Worm (Caenorhabditis elegans) whole organism, L1 larva: ENCODE measurements around the gene srh-251.

Source experiments
- Y116A8C.19 ChIP-seq: sonication (generic microtip); optimal IDR thresholded peaks from 2 replicates; lab custom pipeline; 2016; ENCODE audit warnings: missing compliant biosample characterization, missing genetic modification characterization, borderline replicate concordance
- aha-1 ChIP-seq: fragments of 150-350 bp; optimal IDR thresholded peaks from 2 replicates; lab custom pipeline; 2014; ENCODE audit warnings: missing biosample characterization, missing genetic modification characterization
- ama-1 ChIP-seq: fragments of 150-350 bp; optimal IDR thresholded peaks from 2 replicates; lab custom pipeline; 2014
- ceh-88 ChIP-seq: fragments of 200-800 bp; sonication (Bioruptor generic); IDR thresholded peaks from 2 replicates; pipeline ENCODE4 v1.3.6; 2022; ENCODE audit warnings: missing genetic modification characterization, missing compliant biosample characterization
- dpl-1 ChIP-seq, 3 experiments: fragments of 150-350 bp in 2 of 3; sonication (generic microtip) in 1 of 3; optimal IDR thresholded peaks; 2 replicates each; lab custom pipeline; 2014 to 2017; ENCODE audit warnings: missing biosample characterization in 3 of 3, missing genetic modification characterization in 3 of 3, missing genetic modification reagents in 3 of 3
- efl-1 ChIP-seq, 4 experiments: fragments of 150-350 bp; optimal IDR thresholded peaks in 3 of 4; peaks in 1 of 4; 1 replicate in 1 of 4; 2 replicates in 3 of 4; lab custom pipeline; 2014; ENCODE audit warnings: missing biosample characterization in 2 of 4, missing genetic modification characterization in 2 of 4, missing genetic modification reagents in 2 of 4
- efl-3 ChIP-seq: fragments of 200-800 bp; sonication (Bioruptor generic); optimal IDR thresholded peaks from 2 replicates; lab custom pipeline; 2018; ENCODE audit warnings: mild to moderate bottlenecking, missing genetic modification characterization, missing compliant biosample characterization
- egl-13 ChIP-seq: sonication (generic microtip); optimal IDR thresholded peaks from 2 replicates; lab custom pipeline; 2016; ENCODE audit warnings: missing genotype, missing genetic modification reagents, missing genetic modification characterization, missing compliant biosample characterization
- elt-2 ChIP-seq: sonication (generic microtip); optimal IDR thresholded peaks from 2 replicates; lab custom pipeline; 2016; ENCODE audit warnings: missing genetic modification characterization, mild to moderate bottlenecking, inconsistent platforms, missing compliant biosample characterization, missing genetic modification reagents
- ets-5 ChIP-seq: fragments of 200-800 bp; sonication (Bioruptor generic); IDR thresholded peaks from 2 replicates; pipeline ENCODE4 v1.3.6; 2022; ENCODE audit warnings: missing genetic modification characterization, missing compliant biosample characterization
- fkh-10 ChIP-seq: sonication (generic microtip); optimal IDR thresholded peaks from 2 replicates; lab custom pipeline; 2017; ENCODE audit warnings: missing biosample characterization, missing genetic modification reagents, missing genetic modification characterization
- fkh-8 ChIP-seq: sonication (generic microtip); optimal IDR thresholded peaks from 2 replicates; lab custom pipeline; 2016; ENCODE audit warnings: mild to moderate bottlenecking, missing genetic modification characterization, missing compliant biosample characterization
- fos-1 ChIP-seq: fragments of 150-350 bp; optimal IDR thresholded peaks from 2 replicates; lab custom pipeline; 2014; ENCODE audit warnings: missing biosample characterization, missing genetic modification characterization
- hlh-4 ChIP-seq: sonication (generic microtip); optimal IDR thresholded peaks from 2 replicates; lab custom pipeline; 2016; ENCODE audit warnings: mild to moderate bottlenecking, missing genetic modification characterization, missing compliant biosample characterization
- hpl-2 ChIP-seq: fragments of 150-350 bp; optimal IDR thresholded peaks from 2 replicates; lab custom pipeline; 2014; ENCODE audit warnings: missing biosample characterization, missing genetic modification reagents, missing genetic modification characterization
- irx-1 ChIP-seq: sonication (generic microtip); optimal IDR thresholded peaks from 2 replicates; lab custom pipeline; 2016; ENCODE audit warnings: missing genetic modification characterization, missing compliant biosample characterization
- jun-1 ChIP-seq: fragments of 150-350 bp; optimal IDR thresholded peaks from 2 replicates; lab custom pipeline; 2014; ENCODE audit warnings: missing biosample characterization, missing genetic modification reagents, missing genetic modification characterization
- lir-3 ChIP-seq: sonication (generic microtip); optimal IDR thresholded peaks from 2 replicates; lab custom pipeline; 2016; ENCODE audit warnings: mild to moderate bottlenecking, missing genetic modification characterization, moderate library complexity, missing compliant biosample characterization; ENCODE audit not compliant: poor library complexity
- mep-1 ChIP-seq: fragments of 150-350 bp; optimal IDR thresholded peaks from 2 replicates; lab custom pipeline; 2014; ENCODE audit warnings: missing biosample characterization, missing genetic modification characterization
- nhr-12 ChIP-seq: sonication (generic microtip); optimal IDR thresholded peaks from 2 replicates; lab custom pipeline; 2017; ENCODE audit warnings: missing biosample characterization, missing genetic modification characterization
- nhr-20 ChIP-seq: sonication (generic microtip); optimal IDR thresholded peaks from 2 replicates; lab custom pipeline; 2016; ENCODE audit warnings: mild to moderate bottlenecking, missing genetic modification characterization, missing compliant biosample characterization
- nhr-28 ChIP-seq: fragments of 150-350 bp; optimal IDR thresholded peaks from 2 replicates; lab custom pipeline; 2014; ENCODE audit warnings: missing biosample characterization, missing genetic modification characterization
- nhr-71 ChIP-seq: sonication (generic microtip); optimal IDR thresholded peaks from 2 replicates; lab custom pipeline; 2016; ENCODE audit warnings: mild to moderate bottlenecking, missing genetic modification characterization, moderate library complexity, missing compliant biosample characterization
- nhr-84 ChIP-seq: sonication (generic microtip); optimal IDR thresholded peaks from 2 replicates; lab custom pipeline; 2017; ENCODE audit warnings: missing biosample characterization, missing genetic modification characterization
- pag-3 ChIP-seq: sonication (generic microtip); optimal IDR thresholded peaks from 2 replicates; lab custom pipeline; 2017; ENCODE audit warnings: missing genetic modification characterization, mild to moderate bottlenecking, missing compliant biosample characterization, antibody characterized with exemption, borderline replicate concordance; ENCODE audit not compliant: insufficient read depth
- pax-3 ChIP-seq: fragments of 200-800 bp; sonication (Bioruptor generic); optimal IDR thresholded peaks from 2 replicates; lab custom pipeline; 2018; ENCODE audit warnings: mild to moderate bottlenecking, missing genetic modification characterization, moderate library complexity, missing compliant biosample characterization
- sptf-1 ChIP-seq: fragments of 150-350 bp; optimal IDR thresholded peaks from 2 replicates; lab custom pipeline; 2014; ENCODE audit warnings: missing biosample characterization, missing genetic modification characterization
- sup-37 ChIP-seq: fragments of 200-800 bp; sonication (Bioruptor generic); optimal IDR thresholded peaks from 2 replicates; lab custom pipeline; 2018; ENCODE audit warnings: mild to moderate bottlenecking, missing genetic modification characterization, missing compliant biosample characterization
- swsn-7 ChIP-seq: sonication (generic microtip); optimal IDR thresholded peaks from 2 replicates; lab custom pipeline; 2016; ENCODE audit warnings: missing genetic modification characterization, missing compliant biosample characterization
- tbx-2 ChIP-seq: sonication (generic microtip); optimal IDR thresholded peaks from 2 replicates; lab custom pipeline; 2016; ENCODE audit warnings: missing genetic modification characterization, missing compliant biosample characterization
- unc-30 ChIP-seq: sonication (generic microtip); optimal IDR thresholded peaks from 2 replicates; lab custom pipeline; 2017; ENCODE audit warnings: missing biosample characterization, missing genetic modification characterization
- unc-86 ChIP-seq: sonication (generic microtip); optimal IDR thresholded peaks from 2 replicates; lab custom pipeline; 2016; ENCODE audit warnings: missing genetic modification characterization, missing compliant biosample characterization
- zag-1 ChIP-seq: fragments of 150-350 bp; optimal IDR thresholded peaks from 2 replicates; lab custom pipeline; 2014; ENCODE audit warnings: missing biosample characterization, missing genetic modification characterization
- ztf-4 ChIP-seq: fragments of 150-350 bp; optimal IDR thresholded peaks from 2 replicates; lab custom pipeline; 2014; ENCODE audit warnings: missing biosample characterization, missing genetic modification characterization

The srh-251 gene

ce11 chrV:15347292-15347691 is 32.4 kb downstream of the srh-251 start, which contains the start of gene C29F3.3:
C29F3.3 (minus strand) TSS chrV:15347392.
- TF ChIP-seq hpl-2: no peak
- no peak for TF ChIP-seq nhr-71 (tag; lab: Kevin White, UChicago)
- no peak for TF ChIP-seq nhr-20 (tag; lab: Kevin White, UChicago)
- TF ChIP-seq unc-86 (tag; lab: Kevin White, UChicago): no peak
- TF ChIP-seq unc-30: no peak
- TF ChIP-seq sup-37 (GFP tag; lab: Kevin White, UChicago): no peak
- TF ChIP-seq mep-1 (tag; lab: Kevin White, UChicago): no peak
- no peak for TF ChIP-seq swsn-7 (tag; lab: Kevin White, UChicago)
- no peak for TF ChIP-seq ceh-88 (GFP tag; lab: Robert Waterston, UW)
- no peak for TF ChIP-seq fos-1 (tag; lab: Kevin White, UChicago)

- no peak for TF ChIP-seq zag-1 (tag; lab: Kevin White, UChicago)
- TF ChIP-seq jun-1 (tag; lab: Kevin White, UChicago): no peak
- TF ChIP-seq ama-1 (lab: Kevin White, UChicago): no peak
- TF ChIP-seq nhr-12 (tag; lab: Kevin White, UChicago): no peak
- TF ChIP-seq fkh-10 (GFP tag; lab: Kevin White, UChicago): no peak
- TF ChIP-seq swsn-7 (tag; lab: Kevin White, UChicago): no peak
- no peak for TF ChIP-seq lir-3
- TF ChIP-seq ceh-88 (GFP tag; lab: Robert Waterston, UW): no peak
- no peak for TF ChIP-seq fkh-8 (tag; lab: Kevin White, UChicago)
Observed at ce11 chrV:15344481-15344880, 35.2 kb downstream of the srh-251 start, which contains the start of gene wrt-8. wrt-8 (minus strand) TSS chrV:15344581.

ce11 chrV:15341404-15341803 is 38.3 kb downstream of the srh-251 start, which contains the start of gene clec-229:
clec-229 (minus strand) TSS chrV:15341504.
- TF ChIP-seq sptf-1 (tag; lab: Kevin White, UChicago) (no peak), unc-86 (tag; lab: Kevin White, UChicago) (no peak), nhr-71 (tag; lab: Kevin White, UChicago) (no peak), irx-1 (no peak), swsn-7 (tag; lab: Kevin White, UChicago) (no peak), nhr-28 (no peak)

- TF ChIP-seq Y116A8C.19 (tag; lab: Kevin White, UChicago): no peak
- TF ChIP-seq hlh-4 (tag; lab: Kevin White, UChicago): no peak
- TF ChIP-seq elt-2 (tag; lab: Kevin White, UChicago): no peak
- no peak for TF ChIP-seq ztf-4 (tag; lab: Kevin White, UChicago)
- TF ChIP-seq aha-1 (tag; lab: Kevin White, UChicago): no peak
- TF ChIP-seq ets-5 (GFP tag; lab: Robert Waterston, UW): no peak
- TF ChIP-seq pax-3 (tag; lab: Kevin White, UChicago): no peak
- TF ChIP-seq dpl-1 (GFP tag; optimal IDR thresholded peaks at IDR 0.05; lab: Kevin White, UChicago): no peak
- TF ChIP-seq egl-13 (tag; lab: Kevin White, UChicago): no peak
Observed at ce11 chrV:15339363-15339762, 40.4 kb downstream of the srh-251 start, which contains the start of gene clec-228. clec-228 (minus strand) TSS chrV:15339463.

ce11 chrV:15337405-15337804 is 42.3 kb downstream of the srh-251 start, which contains the start of gene wrt-7:
wrt-7 (minus strand) TSS chrV:15337505.
- TF ChIP-seq jun-1 (tag; lab: Kevin White, UChicago) (no peak), nhr-84 (tag; lab: Kevin White, UChicago) (no peak), efl-3 (no peak), pax-3 (tag; lab: Kevin White, UChicago) (peak; percentile 21)

ce11 chrV:15332851-15333250 is 46.9 kb downstream of the srh-251 start, which contains the start of gene srw-113:
srw-113 (plus strand) TSS chrV:15333151.
- TF ChIP-seq tbx-2 (tag; lab: Kevin White, UChicago): no peak
- TF ChIP-seq efl-1 (optimal IDR thresholded peaks at IDR 0.05; lab: Kevin White, UChicago): no peak
- peak in 1 of 2 experiments; percentile 13 for TF ChIP-seq efl-1 (GFP tag; optimal IDR thresholded peaks at IDR 0.05 in 1 of 2; lab: Kevin White, UChicago)
- TF ChIP-seq pag-3 (tag; lab: Kevin White, UChicago): no peak
- no peak for TF ChIP-seq hpl-2
